Worm (Caenorhabditis elegans): ENCODE measurements around the gene melo-1.

ce11 chrIV:14781537-14781936 lies 5.3 kb upstream of the melo-1 start, which contains the start of gene Y57G11C.8:
- TF ChIP-seq snpc-4 (tag; optimal IDR thresholded peaks at IDR 0.05) (no peak), ceh-82 (tag; optimal IDR thresholded peaks at IDR 0.05) (no peak), sma-3 (GFP tag; optimal IDR thresholded peaks at IDR 0.05) (no peak)

All from whole organism, L2 larva.